Fruit fly (Drosophila melanogaster): ENCODE measurements around the gene Polr2H.

Gene Polr2H

dm6 chr3L:21727013-21727727, 1.6 kb upstream of the Polr2H start (continued):
- TF ChIP-seq CG2120 (GFP tag; optimal IDR thresholded peaks at IDR 0.05) (no peak), peb (GFP tag; IDR thresholded peaks at IDR 0.05) (no peak), CG30403 (GFP tag; optimal IDR thresholded peaks at IDR 0.05) (peak; percentile 16), lola (GFP tag; optimal IDR thresholded peaks at IDR 0.05) (peak in 1 of 3 experiments; percentile 70), CG6689 (GFP tag; IDR thresholded peaks at IDR 0.05) (peak; percentile 33; the same call in 1 of the 2 replicates), gt (GFP tag; IDR thresholded peaks at IDR 0.05) (no peak), odd (GFP tag; optimal IDR thresholded peaks at IDR 0.05) (no peak), Aef1 (GFP tag; IDR thresholded peaks at IDR 0.05) (no peak), CG10274 (GFP tag; optimal IDR thresholded peaks at IDR 0.05) (no peak), Neu2 (GFP tag; optimal IDR thresholded peaks at IDR 0.05; ENCODE audit: borderline replicate concordance) (no peak), Atf3 (GFP tag; optimal IDR thresholded peaks at IDR 0.05) (no peak), CoRest (tag; optimal IDR thresholded peaks at IDR 0.05) (peak; percentile 25), fu2 (GFP tag; optimal IDR thresholded peaks at IDR 0.05) (no peak), CG1602 (GFP tag; optimal IDR thresholded peaks at IDR 0.05) (no peak), CG14050 (GFP tag; IDR thresholded peaks at IDR 0.05) (no peak), CG17361 (GFP tag; IDR thresholded peaks at IDR 0.05) (no peak; the same call in 2 of the 3 replicates), CG3847 (GFP tag; IDR thresholded peaks at IDR 0.05) (no peak), tio (GFP tag; optimal IDR thresholded peaks at IDR 0.05) (peak; percentile 18), Blimp-1 (GFP tag; optimal IDR thresholded peaks at IDR 0.05) (peak; percentile 27), Xrp1 (GFP tag; IDR thresholded peaks at IDR 0.05) (no peak), tin (GFP tag; optimal IDR thresholded peaks at IDR 0.05) (peak; percentile 22), D19B (GFP tag; optimal IDR thresholded peaks at IDR 0.05) (no peak), ftz-f1 (GFP tag; optimal IDR thresholded peaks at IDR 0.05) (no peak), wek (GFP tag; optimal IDR thresholded peaks at IDR 0.05) (no peak), wor (GFP tag; IDR thresholded peaks at IDR 0.05) (no peak), sisA (GFP tag; IDR thresholded peaks at IDR 0.05) (no peak), Dfd (GFP tag; optimal IDR thresholded peaks at IDR 0.05) (no peak), luna (GFP tag; optimal IDR thresholded peaks at IDR 0.05) (no peak), CG17328 (GFP tag; IDR thresholded peaks at IDR 0.05) (no peak), Tbp (GFP tag; optimal IDR thresholded peaks at IDR 0.05) (no peak), Med (GFP tag) (peak; percentile 52), CG9817 (tag; optimal IDR thresholded peaks at IDR 0.05) (no peak), Hr3 (GFP tag; optimal IDR thresholded peaks at IDR 0.05) (no peak), CG8765 (GFP tag; IDR thresholded peaks at IDR 0.05) (no peak), sc (optimal IDR thresholded peaks at IDR 0.05) (no peak), sc (GFP tag; optimal IDR thresholded peaks at IDR 0.05) (peak; percentile 4), sug (tag; optimal IDR thresholded peaks at IDR 0.05) (no peak)

dm6 chr3L:21727728-21728124, 1.0 kb upstream of the Polr2H start:
- TF ChIP-seq Pdp1 (GFP tag; optimal IDR thresholded peaks at IDR 0.05): peak in 1 of 2 experiments; percentile 9
- peak; percentile 26 for TF ChIP-seq pros (GFP tag; optimal IDR thresholded peaks at IDR 0.05)
- no peak for TF ChIP-seq CG10431 (GFP tag; optimal IDR thresholded peaks at IDR 0.05)
- peak; percentile 89 for TF ChIP-seq twi (tag; optimal IDR thresholded peaks at IDR 0.05)
- TF ChIP-seq Kr (GFP tag; optimal IDR thresholded peaks at IDR 0.05): peak; percentile 11
- TF ChIP-seq CG11247 (GFP tag; IDR thresholded peaks at IDR 0.05): peak; percentile 61; the same call in 1 of the 2 replicates
- TF ChIP-seq chm (GFP tag; IDR thresholded peaks at IDR 0.05): 0 out of 2 replicates have a peak, but pooled peaks have one; percentile 22
- peak; percentile 71 for TF ChIP-seq gcm (GFP tag; optimal IDR thresholded peaks at IDR 0.05)
- peak; percentile 25; the same call in 1 of the 2 replicates for TF ChIP-seq crol (GFP tag; IDR thresholded peaks at IDR 0.05)
- no peak for TF ChIP-seq CG6654 (GFP tag; optimal IDR thresholded peaks at IDR 0.05)

Measured in whole organism, embryonic.